Fruit fly (Drosophila melanogaster): ENCODE measurements around the gene CG14853.

Gene CG14853

dm6 chr3R:14631911-14632310, 22.5 kb downstream of the CG14853 start:
- no peak for TF ChIP-seq noc (tag; optimal IDR thresholded peaks at IDR 0.05)

dm6 chr3R:14642463-14642862, 33.0 kb downstream of the CG14853 start, which contains the start of gene CG7886:
Gene CG7886, minus strand, starts transcription at chr3R:14642563.
- TF ChIP-seq noc (tag; optimal IDR thresholded peaks at IDR 0.05), result no peak

- TF ChIP-seq noc (tag; optimal IDR thresholded peaks at IDR 0.05), result peak; percentile 96
Observed at dm6 chr3R:14649307-14650239, 40.1 kb downstream of the CG14853 start.

dm6 chr3R:14650367-14650766, 40.9 kb downstream of the CG14853 start:
- no peak for TF ChIP-seq noc (tag; optimal IDR thresholded peaks at IDR 0.05)

dm6 chr3R:14651076-14651662, 41.7 kb downstream of the CG14853 start:
- TF ChIP-seq noc (tag; optimal IDR thresholded peaks at IDR 0.05), result peak; percentile 3

dm6 chr3R:14652301-14652880, 42.9 kb downstream of the CG14853 start:
- TF ChIP-seq noc (tag; optimal IDR thresholded peaks at IDR 0.05), result no peak

- no peak for TF ChIP-seq noc (tag; optimal IDR thresholded peaks at IDR 0.05)
Observed at dm6 chr3R:14653039-14653852, 43.8 kb downstream of the CG14853 start.

- TF ChIP-seq noc (tag; optimal IDR thresholded peaks at IDR 0.05), result no peak
Observed at dm6 chr3R:14654231-14654975, 45.0 kb downstream of the CG14853 start.

- TF ChIP-seq noc (tag; optimal IDR thresholded peaks at IDR 0.05), result peak; percentile 96
Observed at dm6 chr3R:14654976-14655896, 45.8 kb downstream of the CG14853 start.

dm6 chr3R:14655912-14656700, 46.7 kb downstream of the CG14853 start:
- no peak for TF ChIP-seq noc (tag; optimal IDR thresholded peaks at IDR 0.05)

- peak; percentile 26 for TF ChIP-seq noc (tag; optimal IDR thresholded peaks at IDR 0.05)
Observed at dm6 chr3R:14656760-14657604, 47.5 kb downstream of the CG14853 start, which contains the start of gene CG3505. Gene CG3505, plus strand, starts transcription at chr3R:14657447.

dm6 chr3R:14657605-14657910, 48.1 kb downstream of the CG14853 start:
- no peak for TF ChIP-seq noc (tag; optimal IDR thresholded peaks at IDR 0.05)

Measured in whole organism, larva.